Fruit fly (Drosophila melanogaster) whole organism, embryonic: ENCODE measurements around the gene Sc2.

Experiments used
- B-H1 ChIP-seq: fragments of 200-800 bp; sonication (Bioruptor generic); IDR thresholded peaks from 3 replicates; pipeline ENCODE4 v1.3.6; 2022; ENCODE audit warnings: missing biosample characterization, missing genetic modification characterization
- BEAF-32 ChIP-seq: fragments of 200-800 bp; sonication (Bioruptor generic); optimal IDR thresholded peaks from 3 replicates; lab custom pipeline; 2017; ENCODE audit warnings: missing biosample characterization, missing genetic modification characterization, mild to moderate bottlenecking, moderate library complexity, missing genetic modification reagents
- Blimp-1 ChIP-seq: fragments of 200-800 bp; sonication (Bioruptor generic); optimal IDR thresholded peaks from 3 replicates; lab custom pipeline; 2018; ENCODE audit warnings: missing biosample characterization, missing genetic modification characterization, mild to moderate bottlenecking, moderate library complexity, missing genetic modification reagents
- CG10565 ChIP-seq: fragments of 200-800 bp; sonication (Bioruptor generic); optimal IDR thresholded peaks from 3 replicates; lab custom pipeline; 2016; ENCODE audit warnings: missing biosample characterization, mild to moderate bottlenecking, missing genetic modification characterization
- CG11247 ChIP-seq: fragments of 200-800 bp; sonication (Bioruptor generic); IDR thresholded peaks from 2 replicates; pipeline ENCODE4 v1.3.6; 2022; ENCODE audit warnings: missing biosample characterization, missing genetic modification characterization
- CG12219 ChIP-seq: fragments of 200-800 bp; sonication (Bioruptor generic); optimal IDR thresholded peaks from 3 replicates; lab custom pipeline; 2018; ENCODE audit warnings: missing biosample characterization, mild to moderate bottlenecking, missing genetic modification characterization
- CG12299 ChIP-seq: fragments of 200-800 bp; sonication (Bioruptor generic); optimal IDR thresholded peaks from 2 replicates; lab custom pipeline; 2018; ENCODE audit warnings: missing biosample characterization, mild to moderate bottlenecking, missing genetic modification characterization
- CG13123 ChIP-seq: fragments of 200-800 bp; sonication (Bioruptor generic); optimal IDR thresholded peaks from 2 replicates; lab custom pipeline; 2016; ENCODE audit warnings: missing biosample characterization, missing genetic modification characterization
- CG14667 ChIP-seq: fragments of 200-800 bp; sonication (Bioruptor generic); IDR thresholded peaks from 2 replicates; pipeline ENCODE4 v1.3.6; 2022; ENCODE audit warnings: missing biosample characterization, missing genetic modification characterization
- CG17829 ChIP-seq: fragments of 200-800 bp; optimal IDR thresholded peaks from 2 replicates; lab custom pipeline; 2019; ENCODE audit warnings: missing biosample characterization, mild to moderate bottlenecking, missing genetic modification characterization, moderate library complexity
- CG18476 ChIP-seq: fragments of 200-800 bp; sonication (Bioruptor generic); optimal IDR thresholded peaks from 2 replicates; lab custom pipeline; 2016; ENCODE audit warnings: missing biosample characterization, mild to moderate bottlenecking, missing genetic modification characterization
- CG18599 ChIP-seq: fragments of 200-800 bp; sonication (Bioruptor generic); optimal IDR thresholded peaks from 3 replicates; lab custom pipeline; 2017; ENCODE audit warnings: missing biosample characterization, missing genetic modification characterization, mild to moderate bottlenecking, moderate library complexity, missing genetic modification reagents
- CG2129 ChIP-seq: fragments of 200-800 bp; sonication (Bioruptor generic); IDR thresholded peaks from 2 replicates; pipeline ENCODE4 v1.3.6; 2022; ENCODE audit warnings: missing biosample characterization, missing genetic modification characterization; ENCODE audit not compliant: partially characterized antibody
- CG30431 ChIP-seq: fragments of 200-800 bp; sonication (Bioruptor generic); optimal IDR thresholded peaks from 2 replicates; lab custom pipeline; 2017; ENCODE audit warnings: missing biosample characterization, missing genetic modification characterization
- CG6254 ChIP-seq: fragments of 200-800 bp; sonication (Bioruptor generic); optimal IDR thresholded peaks from 3 replicates; lab custom pipeline; 2017; ENCODE audit warnings: mild to moderate bottlenecking, missing biosample characterization, missing genetic modification reagents, missing genetic modification characterization
- CG6654 ChIP-seq: fragments of 200-800 bp; sonication (Bioruptor generic); optimal IDR thresholded peaks from 2 replicates; lab custom pipeline; 2017; ENCODE audit warnings: missing biosample characterization, mild to moderate bottlenecking, missing genetic modification characterization
- CG8290 ChIP-seq, 3 experiments: fragments of 200-800 bp; sonication (Bioruptor generic); optimal IDR thresholded peaks; 2 replicates each; lab custom pipeline; 2016 to 2019; ENCODE audit warnings: missing biosample characterization in 3 of 3, missing genetic modification characterization in 3 of 3, mild to moderate bottlenecking in 2 of 3, moderate library complexity in 1 of 3
- CG8478 ChIP-seq: fragments of >200 bp; optimal IDR thresholded peaks from 2 replicates; lab custom pipeline; 2018
- Dip3 ChIP-seq: fragments of 200-800 bp; sonication (Bioruptor generic); optimal IDR thresholded peaks from 3 replicates; lab custom pipeline; 2016; ENCODE audit warnings: missing biosample characterization, missing genetic modification characterization
- Fer3 ChIP-seq: fragments of 200-800 bp; sonication (Bioruptor generic); optimal IDR thresholded peaks from 2 replicates; lab custom pipeline; 2018; ENCODE audit warnings: missing biosample characterization, mild to moderate bottlenecking, missing genetic modification characterization, moderate library complexity
- HLH54F ChIP-seq: fragments of 200-800 bp; sonication (Bioruptor generic); optimal IDR thresholded peaks from 3 replicates; lab custom pipeline; 2016; ENCODE audit warnings: missing biosample characterization, missing genetic modification characterization
- Lim3 ChIP-seq: fragments of 200-800 bp; sonication (Bioruptor generic); IDR thresholded peaks from 2 replicates; pipeline ENCODE4 v1.3.6; 2022; ENCODE audit warnings: missing biosample characterization, missing genetic modification characterization
- Meics ChIP-seq: fragments of 200-800 bp; sonication (Bioruptor generic); optimal IDR thresholded peaks from 2 replicates; lab custom pipeline; 2017; ENCODE audit warnings: missing biosample characterization, mild to moderate bottlenecking, missing genetic modification characterization
- NfI ChIP-seq: fragments of 200-800 bp; sonication (Bioruptor generic); optimal IDR thresholded peaks from 3 replicates; lab custom pipeline; 2018; ENCODE audit warnings: missing biosample characterization, mild to moderate bottlenecking, missing genetic modification characterization, moderate library complexity
- Poxn ChIP-seq: fragments of 200-800 bp; sonication (Bioruptor generic); IDR thresholded peaks from 2 replicates; pipeline ENCODE4 v1.3.6; 2022; ENCODE audit warnings: missing biosample characterization, missing genetic modification characterization
- Scr ChIP-seq: fragments of 200-800 bp; sonication (Bioruptor generic); IDR thresholded peaks from 2 replicates; pipeline ENCODE4 v1.3.6; 2022; ENCODE audit warnings: missing biosample characterization, missing genetic modification characterization; ENCODE audit not compliant: partially characterized antibody
- Sry-β ChIP-seq: fragments of 200-800 bp; sonication (Bioruptor generic); optimal IDR thresholded peaks from 2 replicates; lab custom pipeline; 2018; ENCODE audit warnings: missing biosample characterization, mild to moderate bottlenecking, missing genetic modification characterization, moderate library complexity
- ab ChIP-seq: fragments of 200-800 bp; sonication (Bioruptor generic); optimal IDR thresholded peaks from 2 replicates; lab custom pipeline; 2016; ENCODE audit warnings: missing biosample characterization, missing genetic modification characterization
- abd-A ChIP-seq: fragments of 200-800 bp; sonication (Bioruptor generic); optimal IDR thresholded peaks from 3 replicates; lab custom pipeline; 2019; ENCODE audit warnings: missing biosample characterization, mild to moderate bottlenecking, missing genetic modification characterization, moderate library complexity
- croc ChIP-seq: fragments of 200-800 bp; sonication (Bioruptor generic); conservative IDR thresholded peaks from 3 replicates; pipeline ENCODE4 v1.3.6; 2022; ENCODE audit warnings: missing biosample characterization, missing genetic modification characterization
- dmrt99B ChIP-seq: fragments of 200-800 bp; sonication (Bioruptor generic); optimal IDR thresholded peaks from 2 replicates; lab custom pipeline; 2018; ENCODE audit warnings: missing biosample characterization, mild to moderate bottlenecking, missing genetic modification characterization, moderate library complexity
- en ChIP-seq: fragments of 200-800 bp; sonication (Bioruptor generic); optimal IDR thresholded peaks from 2 replicates; lab custom pipeline; 2016; ENCODE audit warnings: missing biosample characterization, missing genetic modification characterization
- fd96Cb ChIP-seq: fragments of 200-800 bp; sonication (Bioruptor generic); optimal IDR thresholded peaks from 2 replicates; lab custom pipeline; 2018; ENCODE audit warnings: missing biosample characterization, mild to moderate bottlenecking, missing genetic modification characterization, moderate library complexity
- fru ChIP-seq: fragments of >200 bp; optimal IDR thresholded peaks from 2 replicates; lab custom pipeline; 2017
- gcm ChIP-seq: fragments of 200-800 bp; sonication (Bioruptor generic); optimal IDR thresholded peaks from 2 replicates; lab custom pipeline; 2019; ENCODE audit warnings: missing biosample characterization, mild to moderate bottlenecking, missing genetic modification characterization, moderate library complexity
- grau ChIP-seq: fragments of 200-800 bp; optimal IDR thresholded peaks from 3 replicates; lab custom pipeline; 2019; ENCODE audit warnings: missing biosample characterization, mild to moderate bottlenecking, missing genetic modification characterization, moderate library complexity
- kay ChIP-seq: fragments of 200-800 bp; sonication (Bioruptor generic); optimal IDR thresholded peaks from 2 replicates; lab custom pipeline; 2016; ENCODE audit warnings: missing biosample characterization, missing genetic modification characterization
- ken ChIP-seq: fragments of 200-800 bp; sonication (Bioruptor generic); IDR thresholded peaks from 3 replicates; pipeline ENCODE4 v1.3.6; 2022; ENCODE audit warnings: missing biosample characterization, missing genetic modification characterization
- nau ChIP-seq: fragments of 200-800 bp; sonication (Bioruptor generic); optimal IDR thresholded peaks from 3 replicates; lab custom pipeline; 2017; ENCODE audit warnings: missing biosample characterization, mild to moderate bottlenecking, missing genetic modification characterization, missing genetic modification reagents
- oc ChIP-seq: fragments of 200-800 bp; sonication (Bioruptor generic); optimal IDR thresholded peaks from 2 replicates; lab custom pipeline; 2018; ENCODE audit warnings: missing biosample characterization, mild to moderate bottlenecking, missing genetic modification characterization, moderate library complexity
- phol ChIP-seq: fragments of 200-800 bp; sonication (Bioruptor generic); optimal IDR thresholded peaks from 3 replicates; lab custom pipeline; 2018; ENCODE audit warnings: missing biosample characterization, mild to moderate bottlenecking, missing genetic modification characterization, moderate library complexity
- pros ChIP-seq: fragments of 200-800 bp; sonication (Bioruptor generic); optimal IDR thresholded peaks from 3 replicates; lab custom pipeline; 2019; ENCODE audit warnings: missing biosample characterization, mild to moderate bottlenecking, missing genetic modification characterization, moderate library complexity
- psq ChIP-seq: fragments of 200-800 bp; sonication (Bioruptor generic); optimal IDR thresholded peaks from 2 replicates; lab custom pipeline; 2017; ENCODE audit warnings: missing biosample characterization, missing genetic modification characterization
- schlank ChIP-seq: fragments of 200-800 bp; sonication (Bioruptor generic); optimal IDR thresholded peaks from 2 replicates; lab custom pipeline; 2018; ENCODE audit warnings: missing biosample characterization, mild to moderate bottlenecking, missing genetic modification characterization
- sim ChIP-seq: fragments of 200-800 bp; sonication (Bioruptor generic); IDR thresholded peaks from 2 replicates; pipeline ENCODE4 v1.3.6; 2022; ENCODE audit warnings: missing biosample characterization, missing genetic modification characterization
- tio ChIP-seq: fragments of 200-800 bp; sonication (Bioruptor generic); optimal IDR thresholded peaks from 2 replicates; lab custom pipeline; 2017; ENCODE audit warnings: missing biosample characterization, missing genetic modification characterization, inconsistent platforms
- tna ChIP-seq: fragments of 200-800 bp; sonication (Bioruptor generic); IDR thresholded peaks from 2 replicates; pipeline ENCODE4 v1.3.6; 2022; ENCODE audit warnings: missing biosample characterization, missing genetic modification characterization; ENCODE audit not compliant: partially characterized antibody
- wor ChIP-seq: fragments of 200-800 bp; sonication (Bioruptor generic); IDR thresholded peaks from 2 replicates; pipeline ENCODE4 v1.3.6; 2022; ENCODE audit warnings: missing biosample characterization, missing genetic modification characterization
- yki ChIP-seq: fragments of >200 bp; optimal IDR thresholded peaks from 3 replicates; lab custom pipeline; 2018

Sc2 gene

DNA sequence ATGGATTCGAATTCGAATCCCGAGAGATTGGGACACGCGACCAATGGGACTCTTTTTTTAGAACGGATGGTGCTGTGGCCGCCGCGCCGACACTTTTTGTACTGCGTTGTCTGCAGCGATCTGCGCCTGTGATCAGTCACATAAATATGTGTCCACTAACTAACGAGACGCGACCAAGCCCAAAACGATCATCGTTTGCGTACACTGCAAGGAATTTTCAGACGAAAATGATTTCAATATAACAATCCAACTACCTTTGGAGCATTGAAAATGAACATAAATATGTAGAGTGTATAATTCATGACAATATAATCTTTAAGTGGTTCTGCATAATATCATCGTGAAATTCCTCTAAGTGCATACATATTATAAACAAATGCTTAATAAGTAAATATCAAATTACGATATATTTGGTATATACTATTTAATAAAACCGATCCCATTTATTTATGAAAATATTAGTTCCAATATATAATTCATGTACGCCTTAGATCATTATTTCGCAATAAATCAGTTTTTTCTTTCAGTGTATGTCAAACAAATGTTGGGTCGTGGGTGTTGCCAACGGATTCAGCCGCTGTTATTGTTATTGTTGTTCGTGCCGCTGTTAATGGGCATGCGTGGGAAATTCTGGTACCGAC lies 32.4 kb downstream of the Sc2 start, which contains the start of gene Eip63F-1 (continued):
- TF ChIP-seq CG14667 (GFP tag; lab: Robert Waterston, UW) = no peak
- peak; percentile 61 for TF ChIP-seq Fer3 (tag; lab: Kevin White, UChicago)
- no peak for TF ChIP-seq kay
- no peak for TF ChIP-seq oc (tag; lab: Kevin White, UChicago)
- peak; percentile 13 for TF ChIP-seq psq (GFP tag; lab: Kevin White, UChicago)
- TF ChIP-seq Lim3 (GFP tag; lab: Robert Waterston, UW) = 0 out of 2 replicates have a peak, but pooled peaks have one; percentile 18
- TF ChIP-seq CG18476 = no peak
- peak; percentile 78 for TF ChIP-seq phol (tag; lab: Kevin White, UChicago)
- no peak for TF ChIP-seq CG8478 (lab: Kevin White, UChicago)
- TF ChIP-seq yki (lab: Kevin White, UChicago) = no peak
- TF ChIP-seq gcm (GFP tag; lab: Kevin White, UChicago) = peak; percentile 44
- TF ChIP-seq Meics = peak; percentile 78
- TF ChIP-seq sim = no peak
- TF ChIP-seq CG17829 = peak; percentile 48
- TF ChIP-seq tna (GFP tag; lab: Robert Waterston, UW) = no peak
- peak; percentile 65 for TF ChIP-seq fd96Cb (tag; lab: Kevin White, UChicago)
- no peak for TF ChIP-seq ab (GFP tag; lab: Kevin White, UChicago)
- peak; percentile 3 for TF ChIP-seq CG12299 (tag; lab: Kevin White, UChicago)
- TF ChIP-seq nau = peak; percentile 39
- TF ChIP-seq Poxn (GFP tag; lab: Robert Waterston, UW) = 0 out of 2 replicates have a peak, but pooled peaks have one; percentile 7
- TF ChIP-seq CG12219 (GFP tag; lab: Kevin White, UChicago) = no peak
- TF ChIP-seq B-H1 (GFP tag; lab: Robert Waterston, UW) = no peak
- TF ChIP-seq HLH54F (GFP tag; lab: Kevin White, UChicago) = peak; percentile 18
- no peak for TF ChIP-seq en (GFP tag; lab: Kevin White, UChicago)
- no peak for TF ChIP-seq pros (GFP tag; lab: Kevin White, UChicago)
- TF ChIP-seq dmrt99B (tag; lab: Kevin White, UChicago) = peak; percentile 71
- no peak for TF ChIP-seq BEAF-32 (GFP tag; lab: Kevin White, UChicago)
- TF ChIP-seq CG11247 (GFP tag; lab: Robert Waterston, UW) = no peak
- TF ChIP-seq Sry-β (GFP tag; lab: Kevin White, UChicago) = no peak
- no peak for TF ChIP-seq CG2129 (GFP tag; lab: Robert Waterston, UW)
- peak; percentile 38; the same call in 1 of the 2 replicates for TF ChIP-seq wor (GFP tag; lab: Robert Waterston, UW)
- no peak for TF ChIP-seq Dip3 (GFP tag; lab: Kevin White, UChicago)
- peak; percentile 28 for TF ChIP-seq CG6254 (GFP tag; lab: Kevin White, UChicago)
- peak; percentile 49 for TF ChIP-seq tio
- peak; percentile 4 for TF ChIP-seq CG13123 (GFP tag; lab: Kevin White, UChicago)
- no peak for TF ChIP-seq schlank (tag; lab: Kevin White, UChicago)
- TF ChIP-seq NfI (GFP tag; lab: Kevin White, UChicago) = peak; percentile 63
- no peak; the same call in 2 of the 3 replicates for TF ChIP-seq croc (GFP tag; lab: Robert Waterston, UW)
- no peak for TF ChIP-seq fru (lab: Kevin White, UChicago)
- peak; percentile 79 for TF ChIP-seq grau (tag; lab: Kevin White, UChicago)
- TF ChIP-seq CG8290 (GFP tag; optimal IDR thresholded peaks at IDR 0.05; lab: Kevin White, UChicago) = no peak
- TF ChIP-seq CG8290 (tag; optimal IDR thresholded peaks at IDR 0.05; lab: Kevin White, UChicago) = peak in 1 of 2 experiments; percentile 71
- TF ChIP-seq ken (GFP tag; lab: Robert Waterston, UW) = peak; percentile 46; the same call in 1 of the 3 replicates
- TF ChIP-seq Blimp-1 (GFP tag; lab: Kevin White, UChicago) = peak; percentile 66
- TF ChIP-seq CG30431 (GFP tag; lab: Kevin White, UChicago) = peak; percentile 2
- TF ChIP-seq CG10565 (GFP tag; lab: Kevin White, UChicago) = no peak
- peak; percentile 74 for TF ChIP-seq CG18599 (GFP tag; lab: Kevin White, UChicago)
- no peak for TF ChIP-seq abd-A
- peak; percentile 7 for TF ChIP-seq CG6654 (GFP tag; lab: Kevin White, UChicago)
- no peak for TF ChIP-seq Scr (GFP tag; lab: Robert Waterston, UW)
